Fruit fly (Drosophila melanogaster): ENCODE data around the gene Ripalpha.

Ripalpha gene

dm6 chr2L:10206633-10207162, 5.9 kb upstream of the Ripalpha start, which contains the start of gene Snx17:
Gene Snx17 (minus strand): TSS chr2L:10206961.
- TF ChIP-seq gl (tag; optimal IDR thresholded peaks at IDR 0.05) (no peak), CG8159 (tag; optimal IDR thresholded peaks at IDR 0.05) (no peak)

- no peak for TF ChIP-seq Pif1B (GFP tag; optimal IDR thresholded peaks at IDR 0.05)
- TF ChIP-seq CG15710 (tag; optimal IDR thresholded peaks at IDR 0.05): no peak
- TF ChIP-seq fd96Ca (GFP tag; IDR thresholded peaks at IDR 0.05): no peak
- TF ChIP-seq CG8301 (tag; optimal IDR thresholded peaks at IDR 0.05): no peak
- TF ChIP-seq D1 (tag; optimal IDR thresholded peaks at IDR 0.05): no peak
- no peak for TF ChIP-seq CG12605 (GFP tag; IDR thresholded peaks at IDR 0.05)
- no peak for TF ChIP-seq gl (tag; optimal IDR thresholded peaks at IDR 0.05)
Measured at dm6 chr2L:10205940-10206339, 5.2 kb upstream of the Ripalpha start.

- TF ChIP-seq EcR (GFP tag; optimal IDR thresholded peaks at IDR 0.05): no peak
- no peak for TF ChIP-seq CG10348 (GFP tag; IDR thresholded peaks at IDR 0.05)
- no peak for TF ChIP-seq CG8301 (tag; optimal IDR thresholded peaks at IDR 0.05)
- no peak for TF ChIP-seq Ets98B (GFP tag; IDR thresholded peaks at IDR 0.05)
- TF ChIP-seq CG17806 (tag; optimal IDR thresholded peaks at IDR 0.05): no peak
- TF ChIP-seq Snoo (tag; optimal IDR thresholded peaks at IDR 0.05): no peak
- TF ChIP-seq D1 (tag; optimal IDR thresholded peaks at IDR 0.05): no peak
- TF ChIP-seq CG15710 (tag; optimal IDR thresholded peaks at IDR 0.05): no peak
- TF ChIP-seq fd96Ca (GFP tag; IDR thresholded peaks at IDR 0.05): no peak
- TF ChIP-seq CG12605 (GFP tag; IDR thresholded peaks at IDR 0.05): no peak
- no peak for TF ChIP-seq CG9948 (tag; optimal IDR thresholded peaks at IDR 0.05)
- TF ChIP-seq gl (tag; optimal IDR thresholded peaks at IDR 0.05): no peak
- TF ChIP-seq Pif1B (GFP tag; optimal IDR thresholded peaks at IDR 0.05): no peak
- TF ChIP-seq CG13204 (GFP tag; optimal IDR thresholded peaks at IDR 0.05): no peak
- TF ChIP-seq rn (GFP tag; IDR thresholded peaks at IDR 0.05): no peak
Measured at dm6 chr2L:10203933-10204509, 3.2 kb upstream of the Ripalpha start, which contains the start of gene CG34159. Gene CG34159 (minus strand): TSS chr2L:10204317.

dm6 chr2L:10201743-10202142, 969 bp upstream of the Ripalpha start:
- TF ChIP-seq D1 (tag; optimal IDR thresholded peaks at IDR 0.05): no peak
- 0 out of 3 replicates have a peak, but pooled peaks have one; percentile 37 for TF ChIP-seq CG4496 (GFP tag; IDR thresholded peaks at IDR 0.05)
- TF ChIP-seq Pif1B (GFP tag; optimal IDR thresholded peaks at IDR 0.05): no peak
- TF ChIP-seq CG34367 (tag; optimal IDR thresholded peaks at IDR 0.05): no peak

- TF ChIP-seq CG34367 (tag; optimal IDR thresholded peaks at IDR 0.05) (no peak), CG14655 (GFP tag; optimal IDR thresholded peaks at IDR 0.05) (no peak), CG9948 (tag; optimal IDR thresholded peaks at IDR 0.05) (no peak), Pif1A (GFP tag; optimal IDR thresholded peaks at IDR 0.05) (no peak), gl (tag; optimal IDR thresholded peaks at IDR 0.05) (no peak), D1 (tag; optimal IDR thresholded peaks at IDR 0.05) (no peak), Pif1B (GFP tag; optimal IDR thresholded peaks at IDR 0.05) (no peak), CG8301 (tag; optimal IDR thresholded peaks at IDR 0.05) (no peak), Snoo (tag; optimal IDR thresholded peaks at IDR 0.05) (no peak), rn (GFP tag; IDR thresholded peaks at IDR 0.05) (no peak), CG8159 (tag; optimal IDR thresholded peaks at IDR 0.05) (no peak), CG13204 (GFP tag; optimal IDR thresholded peaks at IDR 0.05) (no peak), CG12605 (GFP tag; IDR thresholded peaks at IDR 0.05) (no peak)
Measured at dm6 chr2L:10198911-10199310, 1.9 kb downstream of the Ripalpha start, which contains the start of gene Sur. Gene Sur (minus strand): TSS chr2L:10199117.

dm6 chr2L:10191396-10191795, 9.4 kb downstream of the Ripalpha start, which contains the start of gene Fum4:
Gene Fum4 (minus strand): TSS chr2L:10191496.
- TF ChIP-seq CG10348 (GFP tag; IDR thresholded peaks at IDR 0.05) (no peak), CG4496 (GFP tag; IDR thresholded peaks at IDR 0.05) (no peak), D1 (tag; optimal IDR thresholded peaks at IDR 0.05) (no peak), Pif1B (GFP tag; optimal IDR thresholded peaks at IDR 0.05) (no peak), CG9948 (tag; optimal IDR thresholded peaks at IDR 0.05) (no peak), CG17806 (tag; optimal IDR thresholded peaks at IDR 0.05) (no peak), CG12605 (GFP tag; IDR thresholded peaks at IDR 0.05) (no peak), Ets98B (GFP tag; IDR thresholded peaks at IDR 0.05) (no peak), EcR (GFP tag; optimal IDR thresholded peaks at IDR 0.05) (no peak), CG8301 (tag; optimal IDR thresholded peaks at IDR 0.05) (no peak), CG15710 (tag; optimal IDR thresholded peaks at IDR 0.05) (no peak), CG8159 (tag; optimal IDR thresholded peaks at IDR 0.05) (no peak)

- TF ChIP-seq CG8159 (tag; optimal IDR thresholded peaks at IDR 0.05) (no peak), Ets98B (GFP tag; IDR thresholded peaks at IDR 0.05) (no peak), Pif1B (GFP tag; optimal IDR thresholded peaks at IDR 0.05) (no peak), Snoo (tag; optimal IDR thresholded peaks at IDR 0.05) (no peak), gl (tag; optimal IDR thresholded peaks at IDR 0.05) (no peak), CG9948 (tag; optimal IDR thresholded peaks at IDR 0.05) (no peak), CG10348 (GFP tag; IDR thresholded peaks at IDR 0.05) (no peak), CG12605 (GFP tag; IDR thresholded peaks at IDR 0.05) (no peak), CG32121 (GFP tag; IDR thresholded peaks at IDR 0.05) (no peak), CG34367 (tag; optimal IDR thresholded peaks at IDR 0.05) (no peak), D1 (tag; optimal IDR thresholded peaks at IDR 0.05) (no peak)
Measured at dm6 chr2L:10180182-10180779, 20.5 kb downstream of the Ripalpha start, which contains the start of gene CG44153. Gene CG44153 (minus strand): TSS chr2L:10180256.

Data from whole organism, pupa.